Fruit fly (Drosophila melanogaster) whole organism: ENCODE data around the gene CG45071.

Experiments
- Dll ChIP-seq: fragments of >200 bp; optimal IDR thresholded peaks from 2 replicates; lab custom pipeline; 2017
- EcR ChIP-seq, 2 experiments: fragments of >200 bp; optimal IDR thresholded peaks; 2 replicates each; lab custom pipeline; 2017; ENCODE audit warnings: missing biosample characterization in 2 of 2, missing genetic modification characterization in 2 of 2, missing genetic modification reagents in 2 of 2
- pan ChIP-seq: fragments of >200 bp; optimal IDR thresholded peaks from 2 replicates; lab custom pipeline; 2017
- psq ChIP-seq: fragments of >200 bp; optimal IDR thresholded peaks from 2 replicates; lab custom pipeline; 2017
- usp ChIP-seq: fragments of >200 bp; optimal IDR thresholded peaks from 2 replicates; lab custom pipeline; 2017; ENCODE audit warnings: missing biosample characterization, missing genetic modification characterization, mixed read lengths

dm6 chr3L:15107776-15108379 lies 2.2 kb downstream of the CG45071 start:
- TF ChIP-seq EcR (GFP tag; optimal IDR thresholded peaks at IDR 0.05; lab: Kevin White, UChicago): no peak
- no peak for TF ChIP-seq usp (GFP tag; lab: Kevin White, UChicago)
- TF ChIP-seq pan: peak; percentile 53
- no peak for TF ChIP-seq psq (lab: Kevin White, UChicago)
- no peak for TF ChIP-seq Dll
